Worm (Caenorhabditis elegans) whole organism, mixed stage, embryonic: ENCODE measurements around the gene abu-2.

Source experiments
- M03D4.4 ChIP-seq: sonication (generic microtip); optimal IDR thresholded peaks from 2 replicates; lab custom pipeline; 2017; ENCODE audit warnings: mild to moderate bottlenecking, missing genetic modification characterization, missing compliant biosample characterization
- bed-3 ChIP-seq: fragments of 200-800 bp; sonication (Bioruptor generic); optimal IDR thresholded peaks from 3 replicates; lab custom pipeline; 2018; ENCODE audit warnings: mild to moderate bottlenecking, missing genetic modification characterization, moderate library complexity, missing compliant biosample characterization
- blmp-1 ChIP-seq: fragments of 150-350 bp; optimal IDR thresholded peaks from 2 replicates; lab custom pipeline; 2014; ENCODE audit warnings: missing biosample characterization, missing genetic modification characterization
- ceh-39 ChIP-seq: fragments of 150-350 bp; optimal IDR thresholded peaks from 2 replicates; lab custom pipeline; 2014; ENCODE audit warnings: missing biosample characterization, missing genetic modification characterization
- ceh-83 ChIP-seq: fragments of 200-800 bp; sonication (Bioruptor generic); optimal IDR thresholded peaks from 2 replicates; lab custom pipeline; 2018; ENCODE audit warnings: mild to moderate bottlenecking, missing genetic modification characterization, missing compliant biosample characterization
- ces-1 ChIP-seq: fragments of 150-350 bp; optimal IDR thresholded peaks from 2 replicates; lab custom pipeline; 2014; ENCODE audit warnings: missing biosample characterization, missing genetic modification reagents, missing genetic modification characterization
- cnd-1 ChIP-seq: fragments of 200-800 bp; sonication (Bioruptor generic); optimal IDR thresholded peaks from 2 replicates; lab custom pipeline; 2018; ENCODE audit warnings: mild to moderate bottlenecking, missing genetic modification characterization, missing compliant biosample characterization
- drap-1 ChIP-seq: fragments of 200-800 bp; sonication (Bioruptor generic); optimal IDR thresholded peaks from 3 replicates; lab custom pipeline; 2018; ENCODE audit warnings: mild to moderate bottlenecking, missing genetic modification characterization, missing compliant biosample characterization
- elt-3 ChIP-seq: fragments of 150-350 bp; optimal IDR thresholded peaks from 2 replicates; lab custom pipeline; 2014; ENCODE audit warnings: missing biosample characterization, missing genetic modification characterization
- flh-1 ChIP-seq: fragments of 200-800 bp; sonication (Bioruptor generic); optimal IDR thresholded peaks from 2 replicates; lab custom pipeline; 2018; ENCODE audit warnings: mild to moderate bottlenecking, missing genetic modification characterization, moderate library complexity, missing compliant biosample characterization
- ham-2 ChIP-seq: fragments of 200-800 bp; sonication (Bioruptor generic); optimal IDR thresholded peaks from 2 replicates; lab custom pipeline; 2018; ENCODE audit warnings: mild to moderate bottlenecking, missing genetic modification characterization, missing compliant biosample characterization
- hlh-1 ChIP-seq: fragments of 150-350 bp; optimal IDR thresholded peaks from 2 replicates; lab custom pipeline; 2014; ENCODE audit warnings: missing biosample characterization, missing genetic modification reagents, missing genetic modification characterization
- lin-13 ChIP-seq: fragments of 150-350 bp; optimal IDR thresholded peaks from 2 replicates; lab custom pipeline; 2014; ENCODE audit warnings: missing biosample characterization, missing genetic modification characterization
- lsy-2 ChIP-seq: fragments of 150-350 bp; optimal IDR thresholded peaks from 2 replicates; lab custom pipeline; 2014; ENCODE audit warnings: missing biosample characterization, missing genetic modification characterization
- mab-5 ChIP-seq: fragments of 150-350 bp; optimal IDR thresholded peaks from 2 replicates; lab custom pipeline; 2014; ENCODE audit warnings: missing biosample characterization, missing genetic modification characterization
- mls-2 ChIP-seq: sonication (generic microtip); optimal IDR thresholded peaks from 2 replicates; lab custom pipeline; 2016; ENCODE audit warnings: mild to moderate bottlenecking, missing genetic modification characterization, moderate library complexity, missing compliant biosample characterization
- nhr-12 ChIP-seq: fragments of 150-350 bp; optimal IDR thresholded peaks from 2 replicates; lab custom pipeline; 2014; ENCODE audit warnings: missing biosample characterization, missing genetic modification characterization
- nhr-2 ChIP-seq: fragments of 150-350 bp; optimal IDR thresholded peaks from 2 replicates; lab custom pipeline; 2014; ENCODE audit warnings: missing biosample characterization, missing genetic modification characterization
- nhr-237 ChIP-seq: fragments of 150-350 bp; optimal IDR thresholded peaks from 2 replicates; lab custom pipeline; 2014; ENCODE audit warnings: missing biosample characterization, missing genetic modification characterization
- nhr-28 ChIP-seq: fragments of 150-350 bp; optimal IDR thresholded peaks from 2 replicates; lab custom pipeline; 2014; ENCODE audit warnings: missing biosample characterization, missing genetic modification characterization
- nhr-76 ChIP-seq: sonication (generic microtip); optimal IDR thresholded peaks from 2 replicates; lab custom pipeline; 2017; ENCODE audit warnings: missing biosample characterization, missing genetic modification characterization
- sem-2 ChIP-seq: fragments of 200-800 bp; sonication (Bioruptor generic); optimal IDR thresholded peaks from 2 replicates; lab custom pipeline; 2018; ENCODE audit warnings: mild to moderate bottlenecking, missing genetic modification characterization, missing compliant biosample characterization
- snpc-4 ChIP-seq: fragments of 150-350 bp; optimal IDR thresholded peaks from 2 replicates; lab custom pipeline; 2014; ENCODE audit warnings: missing biosample characterization, missing genetic modification characterization
- sptf-1 ChIP-seq: sonication (generic microtip); optimal IDR thresholded peaks from 2 replicates; lab custom pipeline; 2017; ENCODE audit warnings: mild to moderate bottlenecking, missing genetic modification characterization, moderate library complexity, missing compliant biosample characterization
- tbx-8 ChIP-seq: fragments of 200-800 bp; sonication (Bioruptor generic); optimal IDR thresholded peaks from 2 replicates; lab custom pipeline; 2018; ENCODE audit warnings: mild to moderate bottlenecking, missing genetic modification characterization, moderate library complexity, missing compliant biosample characterization
- unc-120 ChIP-seq: sonication (generic microtip); optimal IDR thresholded peaks from 2 replicates; lab custom pipeline; 2017; ENCODE audit warnings: missing genetic modification characterization, missing compliant biosample characterization; ENCODE audit not compliant: poor library complexity, severe bottlenecking
- unc-39 ChIP-seq: fragments of 150-350 bp; optimal IDR thresholded peaks from 2 replicates; lab custom pipeline; 2014; ENCODE audit warnings: missing biosample characterization, missing genetic modification characterization
- unc-62 ChIP-seq: fragments of 150-350 bp; optimal IDR thresholded peaks from 2 replicates; lab custom pipeline; 2014; ENCODE audit warnings: missing biosample characterization, missing genetic modification reagents, missing genetic modification characterization
- zip-8 ChIP-seq: fragments of 150-350 bp; optimal IDR thresholded peaks from 2 replicates; lab custom pipeline; 2014; ENCODE audit warnings: missing biosample characterization, missing genetic modification characterization

abu-2 gene

ce11 chrX:1424509-1424908 lies 14.1 kb upstream of the abu-2 start, which contains the start of gene F19G12.3:
F19G12.3 (plus strand) TSS chrX:1424809.
- TF ChIP-seq snpc-4 (no peak), tbx-8 (GFP tag; lab: Kevin White, UChicago) (no peak), nhr-12 (tag; lab: Kevin White, UChicago) (no peak), ces-1 (no peak), unc-39 (no peak), drap-1 (GFP tag; lab: Kevin White, UChicago) (no peak), cnd-1 (tag; lab: Kevin White, UChicago) (no peak), ham-2 (GFP tag; lab: Kevin White, UChicago) (no peak), mls-2 (tag; lab: Kevin White, UChicago) (no peak), nhr-76 (tag; lab: Kevin White, UChicago) (no peak), flh-1 (GFP tag; lab: Kevin White, UChicago) (no peak), nhr-237 (tag; lab: Kevin White, UChicago) (no peak), ceh-39 (tag; lab: Kevin White, UChicago) (no peak)

ce11 chrX:1420524-1420923 lies 10.1 kb upstream of the abu-2 start:
- TF ChIP-seq cnd-1 (tag; lab: Kevin White, UChicago) (no peak), ceh-83 (no peak), snpc-4 (no peak), unc-39 (no peak), ceh-39 (tag; lab: Kevin White, UChicago) (no peak), ces-1 (no peak), elt-3 (no peak), nhr-76 (tag; lab: Kevin White, UChicago) (no peak), hlh-1 (tag; lab: Kevin White, UChicago) (no peak), nhr-28 (tag; lab: Kevin White, UChicago) (no peak), unc-62 (GFP tag; lab: Kevin White, UChicago) (no peak), unc-120 (tag; lab: Kevin White, UChicago) (no peak), lsy-2 (no peak), nhr-2 (tag; lab: Kevin White, UChicago) (no peak), sptf-1 (tag; lab: Kevin White, UChicago) (no peak), nhr-12 (tag; lab: Kevin White, UChicago) (no peak), zip-8 (tag; lab: Kevin White, UChicago) (no peak)

ce11 chrX:1419163-1419696 lies 8.8 kb upstream of the abu-2 start, which contains the start of gene F19G12.9:
F19G12.9 (plus strand) TSS chrX:1419213.
- no peak for TF ChIP-seq bed-3 (GFP tag; lab: Kevin White, UChicago)
- TF ChIP-seq lin-13: no peak
- no peak for TF ChIP-seq sem-2 (GFP tag; lab: Kevin White, UChicago)
- no peak for TF ChIP-seq cnd-1 (tag; lab: Kevin White, UChicago)
- no peak for TF ChIP-seq flh-1 (GFP tag; lab: Kevin White, UChicago)
- no peak for TF ChIP-seq ceh-39 (tag; lab: Kevin White, UChicago)
- TF ChIP-seq nhr-237 (tag; lab: Kevin White, UChicago): no peak
- no peak for TF ChIP-seq mab-5 (tag; lab: Kevin White, UChicago)
- TF ChIP-seq lsy-2: no peak
- no peak for TF ChIP-seq hlh-1 (tag; lab: Kevin White, UChicago)
- no peak for TF ChIP-seq blmp-1 (tag; lab: Kevin White, UChicago)
- TF ChIP-seq nhr-12 (tag; lab: Kevin White, UChicago): no peak
- no peak for TF ChIP-seq sptf-1 (tag; lab: Kevin White, UChicago)
- no peak for TF ChIP-seq drap-1 (GFP tag; lab: Kevin White, UChicago)

ce11 chrX:1416776-1417354 lies 6.4 kb upstream of the abu-2 start, which contains the start of the genes F19G12.4 and F19G12.8:
F19G12.4 (plus strand) TSS chrX:1417304.
F19G12.8 (plus strand) TSS chrX:1417320.
- no peak for TF ChIP-seq unc-120 (tag; lab: Kevin White, UChicago)
- TF ChIP-seq M03D4.4 (tag; lab: Kevin White, UChicago): no peak

- TF ChIP-seq cnd-1 (tag; lab: Kevin White, UChicago) (no peak), tbx-8 (GFP tag; lab: Kevin White, UChicago) (no peak), nhr-76 (tag; lab: Kevin White, UChicago) (no peak), drap-1 (GFP tag; lab: Kevin White, UChicago) (no peak)
Observed at ce11 chrX:1412844-1413243, 2.4 kb upstream of the abu-2 start, which contains the start of gene srh-19. srh-19 (plus strand) TSS chrX:1413144.
